Worm (Caenorhabditis elegans) whole organism, L4/young adult: ENCODE measurements around the gene F49C12.7.
"Not testable (repeated sequence)": the region's sequence is repeated elsewhere in the genome, so short reads cannot be mapped to it uniquely, and the experiment has no call there.

Experiments
- W03F9.2 ChIP-seq: fragments of 150-350 bp; optimal IDR thresholded peaks from 2 replicates; lab custom pipeline; 2014; ENCODE audit warnings: missing biosample characterization, missing genetic modification characterization
- dao-5 ChIP-seq: sonication (generic microtip); optimal IDR thresholded peaks from 2 replicates; lab custom pipeline; 2016; ENCODE audit warnings: missing genotype, missing genetic modification characterization, moderate library complexity, missing compliant biosample characterization
- him-1 ChIP-seq: sonication (generic microtip); optimal IDR thresholded peaks from 2 replicates; lab custom pipeline; 2016; ENCODE audit warnings: missing genotype, missing genetic modification reagents, missing genetic modification characterization, missing compliant biosample characterization

The F49C12.7 gene

ce11 chrIV:9289635-9290034 lies 23.1 kb downstream of the F49C12.7 start:
- TF ChIP-seq him-1 (no peak), dao-5 (no peak), W03F9.2 (tag; lab: Kevin White, UChicago) (no peak)

ce11 chrIV:9286305-9286704 lies 26.4 kb downstream of the F49C12.7 start, which contains the start of gene nhr-267:
nhr-267 (minus strand) TSS chrIV:9286405.
- TF ChIP-seq W03F9.2 (tag; lab: Kevin White, UChicago); him-1; dao-5: not testable (repeated sequence)

- no peak for TF ChIP-seq dao-5
- no peak for TF ChIP-seq him-1
- no peak for TF ChIP-seq W03F9.2 (tag; lab: Kevin White, UChicago)
Measured at ce11 chrIV:9274008-9274529, 38.7 kb downstream of the F49C12.7 start, which contains the start of gene nmy-3. nmy-3 (plus strand) TSS chrIV:9274479.

ce11 chrIV:9269796-9270195 lies 42.9 kb downstream of the F49C12.7 start, which contains the start of gene flh-3:
flh-3 (plus strand) TSS chrIV:9270096.
- TF ChIP-seq dao-5 (no peak), W03F9.2 (tag; lab: Kevin White, UChicago) (no peak), him-1 (no peak)

- TF ChIP-seq W03F9.2 (tag; lab: Kevin White, UChicago): no peak
- no peak for TF ChIP-seq him-1
- no peak for TF ChIP-seq dao-5
Measured at ce11 chrIV:9268916-9269315, 43.8 kb downstream of the F49C12.7 start.

- TF ChIP-seq him-1 (no peak), dao-5 (no peak), W03F9.2 (tag; lab: Kevin White, UChicago) (no peak)
Measured at ce11 chrIV:9267581-9267980, 45.1 kb downstream of the F49C12.7 start.

- TF ChIP-seq dao-5 (no peak), W03F9.2 (tag; lab: Kevin White, UChicago) (no peak), him-1 (no peak)
Measured at ce11 chrIV:9266464-9266863, 46.3 kb downstream of the F49C12.7 start, which contains the start of gene Y11D7A.19. Y11D7A.19 (minus strand) TSS chrIV:9266564.

- no peak for TF ChIP-seq dao-5
Measured at ce11 chrIV:9264513-9264912, 48.2 kb downstream of the F49C12.7 start.

ce11 chrIV:9263812-9264320 lies 48.9 kb downstream of the F49C12.7 start, which contains the start of gene flh-1:
flh-1 (minus strand) TSS chrIV:9264270.
- TF ChIP-seq W03F9.2 (tag; lab: Kevin White, UChicago): no peak
- TF ChIP-seq him-1: no peak
- TF ChIP-seq dao-5: no peak

- TF ChIP-seq W03F9.2 (tag; lab: Kevin White, UChicago) (no peak), him-1 (no peak), dao-5 (no peak)
Measured at ce11 chrIV:9262295-9262694, 50.4 kb downstream of the F49C12.7 start.

ce11 chrIV:9261687-9262086 lies 51.0 kb downstream of the F49C12.7 start, which contains the start of gene col-120:
col-120 (minus strand) TSS chrIV:9261787.
- TF ChIP-seq him-1: no peak
- TF ChIP-seq W03F9.2 (tag; lab: Kevin White, UChicago): no peak

- TF ChIP-seq him-1: no peak
- no peak for TF ChIP-seq dao-5
- no peak for TF ChIP-seq W03F9.2 (tag; lab: Kevin White, UChicago)
Measured at ce11 chrIV:9260826-9261225, 51.9 kb downstream of the F49C12.7 start.

- no peak for TF ChIP-seq dao-5
- TF ChIP-seq W03F9.2 (tag; lab: Kevin White, UChicago): peak; percentile 17
Measured at ce11 chrIV:9260334-9260733, 52.4 kb downstream of the F49C12.7 start.

ce11 chrIV:9259687-9260086 lies 53.0 kb downstream of the F49C12.7 start, which contains the start of gene Y11D7A.10:
Y11D7A.10 (minus strand) TSS chrIV:9259768.
- TF ChIP-seq W03F9.2 (tag; lab: Kevin White, UChicago) (no peak), dao-5 (no peak), him-1 (no peak)
